Worm (Caenorhabditis elegans): ENCODE data around the gene madf-11.

The madf-11 gene

ce11 chrIII:5621236-5621635 is 17.9 kb upstream of the madf-11 start (continued):
- TF ChIP-seq ceh-31 (tag; optimal IDR thresholded peaks at IDR 0.05): peak; percentile 77
- no peak for TF ChIP-seq nhr-232 (tag; optimal IDR thresholded peaks at IDR 0.05)
- no peak for TF ChIP-seq ceh-6 (GFP tag; optimal IDR thresholded peaks at IDR 0.05)
- no peak for TF ChIP-seq elt-4 (tag; optimal IDR thresholded peaks at IDR 0.05)
- TF ChIP-seq C08G9.2 (tag; optimal IDR thresholded peaks at IDR 0.05): no peak
- no peak for TF ChIP-seq mec-3 (tag; optimal IDR thresholded peaks at IDR 0.05; ENCODE audit: borderline replicate concordance)
- peak; percentile 76 for TF ChIP-seq nfya-1 (tag; optimal IDR thresholded peaks at IDR 0.05)
- TF ChIP-seq nhr-11 (tag; optimal IDR thresholded peaks at IDR 0.05): no peak
- no peak for TF ChIP-seq C38D4.7 (GFP tag; optimal IDR thresholded peaks at IDR 0.05)
- TF ChIP-seq pha-2 (tag; optimal IDR thresholded peaks at IDR 0.05): no peak
- TF ChIP-seq npax-4 (tag; optimal IDR thresholded peaks at IDR 0.05): no peak
- peak; percentile 60 for TF ChIP-seq ets-4 (tag; optimal IDR thresholded peaks at IDR 0.05)

- TF ChIP-seq sox-2 (GFP tag; IDR thresholded peaks at IDR 0.05) (no peak), ceh-9 (tag; optimal IDR thresholded peaks at IDR 0.05) (no peak), ceh-48 (tag; optimal IDR thresholded peaks at IDR 0.05) (no peak), pat-9 (tag; optimal IDR thresholded peaks at IDR 0.05) (no peak), K09A11.1 (tag; optimal IDR thresholded peaks at IDR 0.05; ENCODE audit: insufficient read depth) (no peak), ztf-16 (tag; optimal IDR thresholded peaks at IDR 0.05) (no peak), nfya-1 (tag; optimal IDR thresholded peaks at IDR 0.05) (no peak), ceh-24 (tag; optimal IDR thresholded peaks at IDR 0.05) (no peak), ceh-19 (GFP tag; optimal IDR thresholded peaks at IDR 0.05) (no peak), unc-86 (tag; optimal IDR thresholded peaks at IDR 0.05) (no peak), hlh-30 (tag; optimal IDR thresholded peaks at IDR 0.05; ENCODE audit: insufficient read depth) (no peak), fkh-6 (tag; optimal IDR thresholded peaks at IDR 0.05) (no peak), ets-4 (tag; optimal IDR thresholded peaks at IDR 0.05) (no peak), F13H6.1 (tag; optimal IDR thresholded peaks at IDR 0.05) (no peak)
Measured at ce11 chrIII:5620186-5620585, 16.9 kb upstream of the madf-11 start.

ce11 chrIII:5615675-5616074 is 12.4 kb upstream of the madf-11 start:
- peak; percentile 56 for TF ChIP-seq nfya-1 (tag; optimal IDR thresholded peaks at IDR 0.05)
- TF ChIP-seq sdc-2 (tag; optimal IDR thresholded peaks at IDR 0.05): no peak

ce11 chrIII:5614648-5615047 is 11.4 kb upstream of the madf-11 start, which contains the start of gene basl-1:
TSS of gene basl-1 (plus strand) at chrIII:5614948.
- TF ChIP-seq dmd-4 (tag; optimal IDR thresholded peaks at IDR 0.05; ENCODE audit: borderline replicate concordance): no peak
- TF ChIP-seq hlh-13 (GFP tag; optimal IDR thresholded peaks at IDR 0.05): no peak
- TF ChIP-seq fkh-6 (tag; optimal IDR thresholded peaks at IDR 0.05): no peak
- no peak for TF ChIP-seq ceh-30 (tag; optimal IDR thresholded peaks at IDR 0.05)
- TF ChIP-seq ceh-2 (tag; optimal IDR thresholded peaks at IDR 0.05): no peak
- TF ChIP-seq dve-1 (tag; optimal IDR thresholded peaks at IDR 0.05): no peak
- TF ChIP-seq ceh-6 (GFP tag; optimal IDR thresholded peaks at IDR 0.05): no peak
- no peak for TF ChIP-seq ceh-24 (tag; optimal IDR thresholded peaks at IDR 0.05)
- TF ChIP-seq fkh-10 (GFP tag; optimal IDR thresholded peaks at IDR 0.05): no peak
- no peak for TF ChIP-seq ahr-1 (tag; optimal IDR thresholded peaks at IDR 0.05)
- no peak for TF ChIP-seq sox-4 (tag; optimal IDR thresholded peaks at IDR 0.05)
- no peak for TF ChIP-seq tbx-2 (tag; optimal IDR thresholded peaks at IDR 0.05)
- no peak for TF ChIP-seq ceh-14 (tag; optimal IDR thresholded peaks at IDR 0.05)
- TF ChIP-seq ref-2 (tag; optimal IDR thresholded peaks at IDR 0.05): no peak
